Worm (Caenorhabditis elegans) whole organism, mixed stage, embryonic: ENCODE measurements around the gene str-86.

ENCODE experiments used
- bed-3 ChIP-seq: fragments of 200-800 bp; sonication (Bioruptor generic); optimal IDR thresholded peaks from 3 replicates; lab custom pipeline; 2018; ENCODE audit warnings: mild to moderate bottlenecking, missing genetic modification characterization, moderate library complexity, missing compliant biosample characterization
- ces-1 ChIP-seq: fragments of 150-350 bp; optimal IDR thresholded peaks from 2 replicates; lab custom pipeline; 2014; ENCODE audit warnings: missing biosample characterization, missing genetic modification reagents, missing genetic modification characterization
- lin-32 ChIP-seq: fragments of 200-800 bp; sonication (Bioruptor generic); optimal IDR thresholded peaks from 2 replicates; lab custom pipeline; 2018; ENCODE audit warnings: mild to moderate bottlenecking, missing genetic modification characterization, missing compliant biosample characterization
- nhr-12 ChIP-seq: fragments of 150-350 bp; optimal IDR thresholded peaks from 2 replicates; lab custom pipeline; 2014; ENCODE audit warnings: missing biosample characterization, missing genetic modification characterization
- nhr-237 ChIP-seq: fragments of 150-350 bp; optimal IDR thresholded peaks from 2 replicates; lab custom pipeline; 2014; ENCODE audit warnings: missing biosample characterization, missing genetic modification characterization
- sptf-1 ChIP-seq: sonication (generic microtip); optimal IDR thresholded peaks from 2 replicates; lab custom pipeline; 2017; ENCODE audit warnings: mild to moderate bottlenecking, missing genetic modification characterization, moderate library complexity, missing compliant biosample characterization
- unc-120 ChIP-seq: sonication (generic microtip); optimal IDR thresholded peaks from 2 replicates; lab custom pipeline; 2017; ENCODE audit warnings: missing genetic modification characterization, missing compliant biosample characterization; ENCODE audit not compliant: poor library complexity, severe bottlenecking

ce11 chrV:9003291-9003690 lies 19.8 kb upstream of the str-86 start, which contains the start of gene srx-1:
- no peak for TF ChIP-seq sptf-1 (tag; lab: Kevin White, UChicago)
- no peak for TF ChIP-seq bed-3 (GFP tag; lab: Kevin White, UChicago)
- TF ChIP-seq nhr-12 (tag; lab: Kevin White, UChicago): no peak
- TF ChIP-seq lin-32 (GFP tag; lab: Kevin White, UChicago): no peak
- TF ChIP-seq nhr-237 (tag; lab: Kevin White, UChicago): no peak
- TF ChIP-seq unc-120 (tag; lab: Kevin White, UChicago): no peak
- TF ChIP-seq ces-1 (GFP tag; lab: Kevin White, UChicago): no peak
